Fruit fly (Drosophila melanogaster) whole organism, embryonic: ENCODE measurements around the gene CG33941.

Source experiments
- Ada2b ChIP-seq: fragments of 200-800 bp; sonication (Bioruptor generic); IDR thresholded peaks from 2 replicates; pipeline ENCODE4 v1.3.6; 2022; ENCODE audit warnings: missing biosample characterization, missing genetic modification characterization
- B-H2 ChIP-seq: fragments of 200-800 bp; sonication (Bioruptor generic); optimal IDR thresholded peaks from 2 replicates; lab custom pipeline; 2018; ENCODE audit warnings: missing biosample characterization, mild to moderate bottlenecking, missing genetic modification characterization
- CG12391 ChIP-seq: fragments of 200-800 bp; sonication (Bioruptor generic); optimal IDR thresholded peaks from 3 replicates; lab custom pipeline; 2018; ENCODE audit warnings: missing biosample characterization, mild to moderate bottlenecking, missing genetic modification characterization, moderate library complexity
- CG12769 ChIP-seq: fragments of 200-800 bp; sonication (Bioruptor generic); optimal IDR thresholded peaks from 2 replicates; lab custom pipeline; 2019; ENCODE audit warnings: missing biosample characterization, mild to moderate bottlenecking, missing genetic modification characterization, moderate library complexity
- CG15011 ChIP-seq: fragments of 200-800 bp; sonication (Bioruptor generic); optimal IDR thresholded peaks from 3 replicates; lab custom pipeline; 2018; ENCODE audit warnings: missing biosample characterization, mild to moderate bottlenecking, missing genetic modification characterization
- CG15269 ChIP-seq: fragments of 200-800 bp; sonication (Bioruptor generic); optimal IDR thresholded peaks from 2 replicates; lab custom pipeline; 2018; ENCODE audit warnings: missing biosample characterization, mild to moderate bottlenecking, missing genetic modification characterization, moderate library complexity
- CG15696 ChIP-seq: fragments of 200-800 bp; sonication (Bioruptor generic); optimal IDR thresholded peaks from 2 replicates; lab custom pipeline; 2019; ENCODE audit warnings: missing biosample characterization, mild to moderate bottlenecking, missing genetic modification characterization, moderate library complexity
- CG17385 ChIP-seq: fragments of 200-800 bp; sonication (Bioruptor generic); optimal IDR thresholded peaks from 3 replicates; lab custom pipeline; 2018; ENCODE audit warnings: missing biosample characterization, mild to moderate bottlenecking, missing genetic modification characterization
- CG17829 ChIP-seq: fragments of 200-800 bp; optimal IDR thresholded peaks from 2 replicates; lab custom pipeline; 2019; ENCODE audit warnings: missing biosample characterization, mild to moderate bottlenecking, missing genetic modification characterization, moderate library complexity
- CG33557 ChIP-seq: fragments of 200-800 bp; sonication (Bioruptor generic); optimal IDR thresholded peaks from 2 replicates; lab custom pipeline; 2019; ENCODE audit warnings: missing biosample characterization, mild to moderate bottlenecking, missing genetic modification characterization, moderate library complexity
- CG34224 ChIP-seq: fragments of 200-800 bp; sonication (Bioruptor generic); IDR thresholded peaks from 3 replicates; pipeline ENCODE4 v1.3.6; 2022; ENCODE audit warnings: missing biosample characterization, missing genetic modification characterization; ENCODE audit not compliant: partially characterized antibody
- CG42726 ChIP-seq: fragments of 200-800 bp; sonication (Bioruptor generic); IDR thresholded peaks from 2 replicates; pipeline ENCODE4 v1.3.6; 2022; ENCODE audit warnings: missing biosample characterization, missing genetic modification characterization; ENCODE audit not compliant: partially characterized antibody
- CG7745 ChIP-seq: fragments of 200-800 bp; sonication (Bioruptor generic); optimal IDR thresholded peaks from 2 replicates; lab custom pipeline; 2018; ENCODE audit warnings: missing biosample characterization, mild to moderate bottlenecking, missing genetic modification characterization, moderate library complexity
- CG9609 ChIP-seq: fragments of 200-800 bp; sonication (Bioruptor generic); optimal IDR thresholded peaks from 3 replicates; lab custom pipeline; 2016; ENCODE audit warnings: missing biosample characterization, missing genetic modification characterization
- D ChIP-seq, 2 experiments: fragments of 200-800 bp in 1 of 2; fragments of >200 bp in 1 of 2; sonication (Bioruptor generic) in 1 of 2; optimal IDR thresholded peaks; 2 replicates in 1 of 2; 3 replicates in 1 of 2; lab custom pipeline; 2017; ENCODE audit warnings: mild to moderate bottlenecking in 1 of 2, missing biosample characterization in 1 of 2, missing genetic modification characterization in 1 of 2, missing genetic modification reagents in 1 of 2
- D19A ChIP-seq: fragments of 200-800 bp; optimal IDR thresholded peaks from 3 replicates; lab custom pipeline; 2019; ENCODE audit warnings: missing biosample characterization, mild to moderate bottlenecking, missing genetic modification characterization, moderate library complexity
- Gsc ChIP-seq: fragments of 200-800 bp; sonication (Bioruptor generic); IDR thresholded peaks from 2 replicates; pipeline ENCODE4 v1.3.6; 2022; ENCODE audit warnings: missing biosample characterization, missing genetic modification characterization
- HmgZ ChIP-seq: fragments of 200-800 bp; sonication (Bioruptor generic); optimal IDR thresholded peaks from 2 replicates; lab custom pipeline; 2018; ENCODE audit warnings: missing biosample characterization, mild to moderate bottlenecking, missing genetic modification characterization
- Lpt ChIP-seq: fragments of >200 bp; optimal IDR thresholded peaks from 2 replicates; lab custom pipeline; 2018; ENCODE audit warnings: missing biosample characterization, missing genetic modification characterization
- Med ChIP-seq: fragments of 200-800 bp; sonication (Bioruptor generic); peaks from one replicate; lab custom pipeline; 2016; ENCODE audit warnings: missing biosample characterization, missing genetic modification characterization, mild to moderate bottlenecking, inconsistent platforms, moderate library complexity
- Nf-YB ChIP-seq: fragments of 200-800 bp; sonication (Bioruptor generic); optimal IDR thresholded peaks from 3 replicates; lab custom pipeline; 2019; ENCODE audit warnings: missing biosample characterization, mild to moderate bottlenecking, missing genetic modification characterization, moderate library complexity
- Nf-YC ChIP-seq: fragments of 200-800 bp; optimal IDR thresholded peaks from 3 replicates; lab custom pipeline; 2019; ENCODE audit warnings: missing biosample characterization, mild to moderate bottlenecking, missing genetic modification characterization, moderate library complexity
- Trl ChIP-seq, 3 experiments: fragments of >200 bp in 2 of 3; fragments of 200-800 bp in 1 of 3; sonication (Bioruptor generic) in 1 of 3; optimal IDR thresholded peaks; 2 replicates in 1 of 3; 3 replicates in 2 of 3; lab custom pipeline; 2016 to 2017; ENCODE audit warnings: missing biosample characterization in 1 of 3, missing genetic modification characterization in 1 of 3
- ara ChIP-seq: fragments of 200-800 bp; sonication (Bioruptor generic); IDR thresholded peaks from 2 replicates; pipeline ENCODE4 v1.3.6; 2022; ENCODE audit warnings: missing biosample characterization, missing genetic modification characterization
- ash1 ChIP-seq: fragments of 200-800 bp; sonication (Bioruptor generic); optimal IDR thresholded peaks from 2 replicates; lab custom pipeline; 2018; ENCODE audit warnings: missing biosample characterization, mild to moderate bottlenecking, missing genetic modification characterization
- bbx ChIP-seq: fragments of 200-800 bp; sonication (Bioruptor generic); IDR thresholded peaks from 2 replicates; pipeline ENCODE4 v1.3.6; 2022; ENCODE audit warnings: missing biosample characterization, missing genetic modification characterization; ENCODE audit not compliant: partially characterized antibody
- cato ChIP-seq: fragments of 200-800 bp; sonication (Bioruptor generic); optimal IDR thresholded peaks from 2 replicates; lab custom pipeline; 2016; ENCODE audit warnings: missing biosample characterization, missing genetic modification characterization, borderline replicate concordance
- chinmo ChIP-seq: fragments of 200-800 bp; sonication (Bioruptor generic); IDR thresholded peaks from 4 replicates; pipeline ENCODE4 v1.3.6; 2022; ENCODE audit warnings: missing biosample characterization, missing genetic modification characterization; ENCODE audit not compliant: partially characterized antibody
- chm ChIP-seq: fragments of 200-800 bp; sonication (Bioruptor generic); IDR thresholded peaks from 2 replicates; pipeline ENCODE4 v1.3.6; 2022; ENCODE audit warnings: missing biosample characterization, missing genetic modification characterization
- ci ChIP-seq: fragments of 200-800 bp; sonication (Bioruptor generic); IDR thresholded peaks from 3 replicates; pipeline ENCODE4 v1.3.6; 2022; ENCODE audit warnings: missing biosample characterization, missing genetic modification characterization
- cwo ChIP-seq: fragments of 200-800 bp; sonication (Bioruptor generic); optimal IDR thresholded peaks from 3 replicates; lab custom pipeline; 2017; ENCODE audit warnings: missing biosample characterization, missing genetic modification characterization, mild to moderate bottlenecking, moderate library complexity, missing genetic modification reagents
- da ChIP-seq: fragments of 200-800 bp; sonication (Bioruptor generic); optimal IDR thresholded peaks from 2 replicates; lab custom pipeline; 2016; ENCODE audit warnings: missing biosample characterization, missing genetic modification characterization
- fru ChIP-seq: fragments of >200 bp; optimal IDR thresholded peaks from 2 replicates; lab custom pipeline; 2017
- ftz-f1 ChIP-seq: fragments of 200-800 bp; sonication (Bioruptor generic); optimal IDR thresholded peaks from 2 replicates; lab custom pipeline; 2016; ENCODE audit warnings: missing biosample characterization, missing genetic modification characterization
- hb ChIP-seq: fragments of 200-800 bp; sonication (Bioruptor generic); IDR thresholded peaks from 3 replicates; pipeline ENCODE4 v1.3.6; 2022; ENCODE audit warnings: missing biosample characterization, missing genetic modification characterization; ENCODE audit not compliant: partially characterized antibody
- lola ChIP-seq, 3 experiments: fragments of >200 bp in 2 of 3; fragments of 200-800 bp in 1 of 3; sonication (Bioruptor generic) in 1 of 3; optimal IDR thresholded peaks; 2 replicates each; lab custom pipeline; 2017 to 2019; ENCODE audit warnings: missing biosample characterization in 3 of 3, missing genetic modification characterization in 3 of 3, mild to moderate bottlenecking in 1 of 3, moderate library complexity in 1 of 3
- nom ChIP-seq: fragments of 200-800 bp; sonication (Bioruptor generic); optimal IDR thresholded peaks from 2 replicates; lab custom pipeline; 2017; ENCODE audit warnings: missing biosample characterization, missing genetic modification characterization, mild to moderate bottlenecking, moderate library complexity, missing genetic modification reagents
- org-1 ChIP-seq: fragments of 200-800 bp; sonication (Bioruptor generic); optimal IDR thresholded peaks from 2 replicates; lab custom pipeline; 2017; ENCODE audit warnings: missing biosample characterization, missing genetic modification characterization
- pan ChIP-seq, 4 experiments: fragments of >200 bp in 3 of 4; fragments of 200-800 bp in 1 of 4; sonication (Bioruptor generic) in 1 of 4; optimal IDR thresholded peaks in 3 of 4; IDR thresholded peaks in 1 of 4; 2 replicates each; pipeline versions ENCODE4 v1.3.6 to Lab custom; 2017 to 2022; ENCODE audit warnings: missing biosample characterization in 2 of 4, missing genetic modification characterization in 2 of 4, mixed read lengths in 1 of 4
- rib ChIP-seq: fragments of 200-800 bp; sonication (Bioruptor generic); IDR thresholded peaks from 2 replicates; pipeline ENCODE4 v1.3.6; 2022; ENCODE audit warnings: missing biosample characterization, missing genetic modification characterization
- scrt ChIP-seq: fragments of 200-800 bp; sonication (Bioruptor generic); optimal IDR thresholded peaks from 2 replicates; lab custom pipeline; 2018; ENCODE audit warnings: missing biosample characterization, mild to moderate bottlenecking, missing genetic modification characterization, moderate library complexity
- sens ChIP-seq: fragments of 200-800 bp; sonication (Bioruptor generic); peaks from one replicate; lab custom pipeline; 2016; ENCODE audit warnings: missing biosample characterization, missing genetic modification characterization
- sug ChIP-seq: fragments of 200-800 bp; optimal IDR thresholded peaks from 2 replicates; lab custom pipeline; 2019; ENCODE audit warnings: missing biosample characterization, mild to moderate bottlenecking, missing genetic modification characterization, moderate library complexity
- tio ChIP-seq: fragments of 200-800 bp; sonication (Bioruptor generic); optimal IDR thresholded peaks from 2 replicates; lab custom pipeline; 2017; ENCODE audit warnings: missing biosample characterization, missing genetic modification characterization, inconsistent platforms
- twi ChIP-seq: fragments of 200-800 bp; optimal IDR thresholded peaks from 2 replicates; lab custom pipeline; 2019; ENCODE audit warnings: missing biosample characterization, mild to moderate bottlenecking, missing genetic modification characterization, moderate library complexity
- unc-4 ChIP-seq: fragments of 200-800 bp; sonication (Bioruptor generic); IDR thresholded peaks from 2 replicates; pipeline ENCODE4 v1.3.6; 2022; ENCODE audit warnings: missing biosample characterization, missing genetic modification characterization; ENCODE audit not compliant: partially characterized antibody
- vvl ChIP-seq: fragments of 200-800 bp; sonication (Bioruptor generic); IDR thresholded peaks from 2 replicates; pipeline ENCODE4 v1.3.6; 2022; ENCODE audit warnings: missing biosample characterization, missing genetic modification characterization

The CG33941 gene

DNA sequence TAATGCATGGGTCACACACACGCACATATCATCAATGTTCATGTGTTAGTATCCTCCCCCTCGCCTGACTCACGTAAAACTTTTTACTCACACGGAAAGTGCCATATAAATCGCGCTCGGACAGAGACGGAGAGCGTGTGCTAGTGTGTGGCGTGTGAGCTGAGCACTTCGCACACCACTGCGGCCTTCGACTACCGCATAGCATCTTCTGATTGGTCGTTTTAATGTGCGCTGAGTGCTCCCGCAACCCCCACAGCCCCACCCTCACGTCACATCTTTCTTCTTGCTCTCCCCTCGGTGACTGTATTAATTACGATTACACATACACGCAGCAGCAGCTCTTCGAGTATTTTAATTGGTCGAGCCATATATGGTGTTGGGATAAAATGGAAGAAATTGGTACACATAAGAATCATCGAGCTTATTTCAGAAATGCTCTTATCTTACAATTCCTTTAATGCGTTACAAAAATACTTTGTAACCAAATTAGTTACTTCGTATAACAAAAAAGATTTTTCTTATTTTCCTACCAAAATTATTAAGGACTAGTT is 41.2 kb downstream of the CG33941 start (continued):
- TF ChIP-seq ftz-f1 (GFP tag; lab: Kevin White, UChicago) (peak; percentile 64), cwo (GFP tag; lab: Kevin White, UChicago) (no peak), da (GFP tag; lab: Kevin White, UChicago) (no peak), Ada2b (no peak), CG7745 (tag; lab: Kevin White, UChicago) (peak; percentile 40), org-1 (GFP tag; lab: Kevin White, UChicago) (no peak), CG42726 (GFP tag; lab: Robert Waterston, UW) (no peak), D19A (tag; lab: Kevin White, UChicago) (peak; percentile 4), bbx (GFP tag; lab: Robert Waterston, UW) (peak; percentile 36; the same call in 1 of the 2 replicates), HmgZ (no peak), hb (GFP tag; lab: Robert Waterston, UW) (no peak), rib (0 out of 2 replicates have a peak, but pooled peaks have one; percentile 9), Nf-YB (GFP tag; lab: Kevin White, UChicago) (peak; percentile 98), CG12391 (tag; lab: Kevin White, UChicago) (no peak), fru (lab: Kevin White, UChicago) (no peak), nom (GFP tag; lab: Kevin White, UChicago) (peak; percentile 17), lola (GFP tag; optimal IDR thresholded peaks at IDR 0.05; lab: Kevin White, UChicago) (no peak), chm (0 out of 2 replicates have a peak, but pooled peaks have one; percentile 43), D (optimal IDR thresholded peaks at IDR 0.05; lab: Kevin White, UChicago) (no peak), D (GFP tag; optimal IDR thresholded peaks at IDR 0.05; lab: Kevin White, UChicago) (no peak), unc-4 (GFP tag; lab: Robert Waterston, UW) (no peak), CG17829 (no peak), CG17385 (no peak), vvl (peak; percentile 86), ci (no peak), CG15011 (GFP tag; lab: Kevin White, UChicago) (no peak), CG15269 (tag; lab: Kevin White, UChicago) (no peak), chinmo (GFP tag; lab: Robert Waterston, UW) (peak; percentile 71; the same call in 2 of the 4 replicates), ash1 (GFP tag; lab: Kevin White, UChicago) (peak; percentile 48), CG34224 (GFP tag; lab: Robert Waterston, UW) (peak; percentile 21; the same call in 2 of the 3 replicates), Nf-YC (peak; percentile 99), sug (peak; percentile 6), Trl (optimal IDR thresholded peaks at IDR 0.05; lab: Kevin White, UChicago) (peak in 1 of 2 experiments; percentile 44), Trl (GFP tag; optimal IDR thresholded peaks at IDR 0.05; lab: Kevin White, UChicago) (no peak)
- TF ChIP-seq, all 482 proteins: peak for 28

DNA sequence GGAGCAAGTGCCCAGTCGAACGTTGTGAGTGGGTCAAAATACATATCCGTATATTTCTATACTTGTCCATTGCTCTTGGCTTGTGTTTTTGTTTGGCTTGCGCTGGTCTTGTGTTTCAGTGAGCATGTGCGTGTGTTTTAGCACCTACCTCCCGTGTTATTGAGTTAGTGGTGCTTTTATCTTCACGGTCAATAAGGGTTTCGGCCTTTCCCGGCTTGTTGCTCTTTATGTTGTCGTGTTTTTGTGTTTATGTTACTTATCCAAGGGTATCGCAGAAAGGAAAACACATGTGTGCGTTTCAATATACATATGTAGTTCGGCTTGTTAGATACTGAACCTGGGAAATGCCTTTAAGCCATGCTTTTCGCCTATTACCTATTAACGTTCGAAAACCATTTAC is 42.6 kb downstream of the CG33941 start:
- no peak for TF ChIP-seq Gsc
- TF ChIP-seq D19A (tag; lab: Kevin White, UChicago), result peak; percentile 11
- no peak for TF ChIP-seq pan (optimal IDR thresholded peaks at IDR 0.05; lab: Kevin White, UChicago)
- no peak for TF ChIP-seq pan (GFP tag; optimal IDR thresholded peaks at IDR 0.05 in 1 of 2, IDR thresholded peaks at IDR 0.05 in 1 of 2)
- TF ChIP-seq CG12769 (tag; lab: Kevin White, UChicago), result no peak
- no peak for TF ChIP-seq Lpt (GFP tag; lab: Kevin White, UChicago)
- TF ChIP-seq scrt (GFP tag; lab: Kevin White, UChicago), result peak; percentile 18
- peak; percentile 27 for TF ChIP-seq Nf-YC
- peak; percentile 17 for TF ChIP-seq CG33557 (GFP tag; lab: Kevin White, UChicago)
- TF ChIP-seq sens (GFP tag; lab: Kevin White, UChicago), result peak; percentile 45
- TF ChIP-seq B-H2 (GFP tag; lab: Kevin White, UChicago), result no peak
- peak; percentile 87 for TF ChIP-seq twi (tag; lab: Kevin White, UChicago)
- TF ChIP-seq Med (GFP tag; lab: Kevin White, UChicago), result peak; percentile 66
- 0 out of 2 replicates have a peak, but pooled peaks have one; percentile 19 for TF ChIP-seq ara (GFP tag; lab: Robert Waterston, UW)
- no peak for TF ChIP-seq CG9609 (GFP tag; lab: Kevin White, UChicago)
- peak; percentile 22 for TF ChIP-seq Nf-YB (GFP tag; lab: Kevin White, UChicago)
- no peak for TF ChIP-seq tio
- TF ChIP-seq cato (GFP tag; lab: Kevin White, UChicago), result no peak
- TF ChIP-seq nom (GFP tag; lab: Kevin White, UChicago), result no peak
- TF ChIP-seq CG15696 (tag; lab: Kevin White, UChicago), result peak; percentile 24
